In genomic region chrII:8226475-8226874, ce11 we compare ENCODE assay signal across 6 worm cellular contexts.
TF ChIP-seq lines count a peak whose summit lies in the region.

No protein-coding gene starts in this region.

TF ChIP-seq in whole organism, L1 larva, 84 proteins besides CTCF, POLR2A, EP300 and RAD21 (continues in another document):
- TF ChIP-seq mep-1 (tag; optimal IDR thresholded peaks at IDR 0.05; lab: Kevin White, UChicago) (peak; percentile 40), blmp-1 (tag; optimal IDR thresholded peaks at IDR 0.05; lab: Kevin White, UChicago) (peak; percentile 23), dsc-1 (tag; optimal IDR thresholded peaks at IDR 0.05; lab: Kevin White, UChicago) (no peak), isw-1 (GFP tag; IDR thresholded peaks at IDR 0.05; lab: Robert Waterston, UW) (no peak), nhr-20 (tag; optimal IDR thresholded peaks at IDR 0.05; lab: Kevin White, UChicago) (peak; percentile 47), elt-2 (tag; optimal IDR thresholded peaks at IDR 0.05; lab: Kevin White, UChicago) (peak; percentile 93), lin-35 (GFP tag; optimal IDR thresholded peaks at IDR 0.05; lab: Kevin White, UChicago) (peak in 1 of 2 experiments; percentile 16), efl-1 (optimal IDR thresholded peaks at IDR 0.05; lab: Kevin White, UChicago) (peak in 1 of 2 experiments; percentile 1), efl-1 (GFP tag; optimal IDR thresholded peaks at IDR 0.05 in 1 of 2; lab: Kevin White, UChicago) (no peak), unc-130 (tag; optimal IDR thresholded peaks at IDR 0.05; lab: Kevin White, UChicago) (no peak), nhr-71 (tag; optimal IDR thresholded peaks at IDR 0.05; lab: Kevin White, UChicago) (peak; percentile 42), fos-1 (tag; optimal IDR thresholded peaks at IDR 0.05; lab: Kevin White, UChicago) (no peak), ceh-82 (tag; optimal IDR thresholded peaks at IDR 0.05; lab: Kevin White, UChicago) (no peak), pqm-1 (tag; optimal IDR thresholded peaks at IDR 0.05; lab: Kevin White, UChicago) (peak; percentile 10), fkh-8 (tag; optimal IDR thresholded peaks at IDR 0.05; lab: Kevin White, UChicago) (no peak)

TF ChIP-seq in whole organism, L2 larva, 48 proteins besides CTCF, POLR2A, EP300 and RAD21:
- TF ChIP-seq F13H6.1 (tag; optimal IDR thresholded peaks at IDR 0.05; lab: Kevin White, UChicago) (peak; percentile 41), skn-1 (tag; optimal IDR thresholded peaks at IDR 0.05; lab: Kevin White, UChicago) (peak; percentile 7), ztf-4 (tag; optimal IDR thresholded peaks at IDR 0.05; lab: Kevin White, UChicago) (no peak), fos-1 (tag; optimal IDR thresholded peaks at IDR 0.05; lab: Kevin White, UChicago) (peak; percentile 43), C34F6.9 (tag; optimal IDR thresholded peaks at IDR 0.05; lab: Kevin White, UChicago) (peak; percentile 18), crh-2 (tag; optimal IDR thresholded peaks at IDR 0.05; lab: Kevin White, UChicago) (peak; percentile 52), sma-9 (GFP tag; optimal IDR thresholded peaks at IDR 0.05; lab: Kevin White, UChicago) (peak; percentile 54), sma-9 (tag; optimal IDR thresholded peaks at IDR 0.05; lab: Kevin White, UChicago) (no peak), nhr-23 (tag; optimal IDR thresholded peaks at IDR 0.05; lab: Kevin White, UChicago) (no peak)

TF ChIP-seq in whole organism, L3 larva, 47 proteins besides CTCF, POLR2A, EP300 and RAD21 (continues in another document):
- TF ChIP-seq nhr-67 (tag; optimal IDR thresholded peaks at IDR 0.05; lab: Kevin White, UChicago) = no peak
- TF ChIP-seq aly-2 (tag; optimal IDR thresholded peaks at IDR 0.05; lab: Kevin White, UChicago) = no peak
- no peak for TF ChIP-seq egl-27 (tag; optimal IDR thresholded peaks at IDR 0.05; lab: Kevin White, UChicago)
- no peak for TF ChIP-seq mml-1 (tag; optimal IDR thresholded peaks at IDR 0.05; lab: Kevin White, UChicago)
- TF ChIP-seq hmg-11 (tag; optimal IDR thresholded peaks at IDR 0.05; lab: Kevin White, UChicago) = no peak
- TF ChIP-seq ceh-16 (tag; optimal IDR thresholded peaks at IDR 0.05; lab: Kevin White, UChicago) = no peak
- TF ChIP-seq pha-4 (tag; optimal IDR thresholded peaks at IDR 0.05; lab: Kevin White, UChicago) = peak; percentile 68
- no peak for TF ChIP-seq nhr-28 (tag; optimal IDR thresholded peaks at IDR 0.05; lab: Kevin White, UChicago)
- no peak for TF ChIP-seq elt-1 (tag; optimal IDR thresholded peaks at IDR 0.05; lab: Kevin White, UChicago)
- TF ChIP-seq nhr-12 (tag; optimal IDR thresholded peaks at IDR 0.05; lab: Kevin White, UChicago) = no peak
- no peak for TF ChIP-seq tbx-2 (tag; optimal IDR thresholded peaks at IDR 0.05; lab: Kevin White, UChicago)
- no peak for TF ChIP-seq lsy-12 (tag; optimal IDR thresholded peaks at IDR 0.05; lab: Kevin White, UChicago)
- TF ChIP-seq ceh-28 (tag; optimal IDR thresholded peaks at IDR 0.05; lab: Kevin White, UChicago) = peak; percentile 22
- no peak for TF ChIP-seq nhr-43 (tag; optimal IDR thresholded peaks at IDR 0.05; lab: Kevin White, UChicago; ENCODE audit: poor library complexity, severe bottlenecking)
- TF ChIP-seq unc-39 (tag; optimal IDR thresholded peaks at IDR 0.05; lab: Kevin White, UChicago) = no peak
- no peak for TF ChIP-seq R02D3.7 (tag; optimal IDR thresholded peaks at IDR 0.05; lab: Kevin White, UChicago)
- no peak for TF ChIP-seq nhr-25 (tag; optimal IDR thresholded peaks at IDR 0.05; lab: Kevin White, UChicago)
- no peak for TF ChIP-seq mdl-1 (tag; optimal IDR thresholded peaks at IDR 0.05; lab: Kevin White, UChicago)
- TF ChIP-seq ztf-11 (tag; optimal IDR thresholded peaks at IDR 0.05; lab: Kevin White, UChicago) = no peak

TF ChIP-seq in whole organism, L4 larva, 104 proteins besides CTCF, POLR2A, EP300 and RAD21 (continues in another document):
- TF ChIP-seq hlh-11 (tag; optimal IDR thresholded peaks at IDR 0.05; lab: Kevin White, UChicago) (peak; percentile 51), arid-1 (GFP tag; conservative IDR thresholded peaks at IDR 0.05; lab: Robert Waterston, UW) (no peak), fos-1 (tag; optimal IDR thresholded peaks at IDR 0.05; lab: Kevin White, UChicago) (no peak), daf-19 (GFP tag; conservative IDR thresholded peaks at IDR 0.05; lab: Robert Waterston, UW) (no peak), spr-3 (GFP tag; optimal IDR thresholded peaks at IDR 0.05; lab: Kevin White, UChicago) (no peak), F37D6.2 (tag; optimal IDR thresholded peaks at IDR 0.05; lab: Kevin White, UChicago) (no peak), tra-1 (GFP tag; IDR thresholded peaks at IDR 0.05; lab: Robert Waterston, UW) (no peak), skn-1 (tag; optimal IDR thresholded peaks at IDR 0.05; lab: Kevin White, UChicago) (no peak), unc-62 (GFP tag; optimal IDR thresholded peaks at IDR 0.05 in 1 of 2; lab: Kevin White, UChicago) (no peak), unc-62 (tag; optimal IDR thresholded peaks at IDR 0.05; lab: Kevin White, UChicago) (no peak), nhr-6 (tag; optimal IDR thresholded peaks at IDR 0.05; lab: Kevin White, UChicago) (no peak), lsy-2 (tag; optimal IDR thresholded peaks at IDR 0.05; lab: Kevin White, UChicago) (peak in 1 of 2 experiments; percentile 23), ZK337.2 (GFP tag; IDR thresholded peaks at IDR 0.05; lab: Robert Waterston, UW) (no peak), daf-16 (GFP tag; optimal IDR thresholded peaks at IDR 0.05; lab: Kevin White, UChicago) (no peak), daf-16 (tag; optimal IDR thresholded peaks at IDR 0.05; lab: Kevin White, UChicago) (peak; percentile 76), egl-27 (tag; optimal IDR thresholded peaks at IDR 0.05; lab: Kevin White, UChicago) (no peak), lin-38 (GFP tag; IDR thresholded peaks at IDR 0.05; lab: Robert Waterston, UW) (no peak), fkh-10 (GFP tag; optimal IDR thresholded peaks at IDR 0.05; lab: Kevin White, UChicago) (no peak), mdl-1 (tag; optimal IDR thresholded peaks at IDR 0.05; lab: Kevin White, UChicago) (no peak), unc-39 (tag; optimal IDR thresholded peaks at IDR 0.05; lab: Kevin White, UChicago) (no peak)

TF ChIP-seq in whole organism, late embryonic, 69 proteins besides CTCF, POLR2A, EP300 and RAD21:
- TF ChIP-seq elt-2 (tag; optimal IDR thresholded peaks at IDR 0.05; lab: Kevin White, UChicago) = peak; percentile 83
- TF ChIP-seq fkh-10 (GFP tag; optimal IDR thresholded peaks at IDR 0.05; lab: Kevin White, UChicago) = no peak

TF ChIP-seq in whole organism, young adult, 124 proteins besides CTCF, POLR2A, EP300 and RAD21:
- no peak for TF ChIP-seq pha-4 (tag; optimal IDR thresholded peaks at IDR 0.05; lab: Kevin White, UChicago)
- no peak for TF ChIP-seq ZK185.1 (tag; optimal IDR thresholded peaks at IDR 0.05; lab: Kevin White, UChicago; ENCODE audit: poor library complexity, severe bottlenecking)
- peak; percentile 13 for TF ChIP-seq lin-54 (GFP tag; optimal IDR thresholded peaks at IDR 0.05; lab: Kevin White, UChicago)
- peak; percentile 14; the same call in 1 of the 2 replicates for TF ChIP-seq ekl-4 (GFP tag; IDR thresholded peaks at IDR 0.05; lab: Robert Waterston, UW)
- TF ChIP-seq ama-1 (optimal IDR thresholded peaks at IDR 0.05; lab: Kevin White, UChicago) = no peak
- no peak for TF ChIP-seq ama-1 (GFP tag; optimal IDR thresholded peaks at IDR 0.05; lab: Kevin White, UChicago)
- TF ChIP-seq mxl-1 (tag; optimal IDR thresholded peaks at IDR 0.05; lab: Kevin White, UChicago) = no peak
- TF ChIP-seq zim-3 (tag; optimal IDR thresholded peaks at IDR 0.05; lab: Kevin White, UChicago) = no peak
- no peak for TF ChIP-seq ets-4 (GFP tag; optimal IDR thresholded peaks at IDR 0.05; lab: Kevin White, UChicago)
- no peak for TF ChIP-seq nhr-27 (tag; optimal IDR thresholded peaks at IDR 0.05; lab: Kevin White, UChicago)
- peak; percentile 49; the same call in 1 of the 2 replicates for TF ChIP-seq hmg-1.2 (GFP tag; IDR thresholded peaks at IDR 0.05; lab: Robert Waterston, UW)
- no peak for TF ChIP-seq tbp1 (GFP tag; optimal IDR thresholded peaks at IDR 0.05; lab: Kevin White, UChicago)
- TF ChIP-seq dox-1 (GFP tag; IDR thresholded peaks at IDR 0.05; lab: Robert Waterston, UW) = no peak
- TF ChIP-seq F10E7.11 (tag; optimal IDR thresholded peaks at IDR 0.05; lab: Kevin White, UChicago) = no peak
- TF ChIP-seq egrh-3 (GFP tag; IDR thresholded peaks at IDR 0.05; lab: Robert Waterston, UW) = no peak
- no peak for TF ChIP-seq madf-3 (GFP tag; IDR thresholded peaks at IDR 0.05; lab: Robert Waterston, UW)
- TF ChIP-seq nfya-2 (GFP tag; IDR thresholded peaks at IDR 0.05; lab: Robert Waterston, UW) = no peak
- TF ChIP-seq K11D2.4 (GFP tag; IDR thresholded peaks at IDR 0.05; lab: Robert Waterston, UW) = no peak
- TF ChIP-seq ztf-28 (GFP tag; IDR thresholded peaks at IDR 0.05; lab: Robert Waterston, UW) = no peak
- TF ChIP-seq hsf-1 (GFP tag; IDR thresholded peaks at IDR 0.05; lab: Robert Waterston, UW) = no peak
- TF ChIP-seq fkh-3 (tag; optimal IDR thresholded peaks at IDR 0.05; lab: Kevin White, UChicago) = no peak
- no peak for TF ChIP-seq bed-1 (GFP tag; IDR thresholded peaks at IDR 0.05; lab: Robert Waterston, UW)
- TF ChIP-seq him-1 (tag; optimal IDR thresholded peaks at IDR 0.05; lab: Kevin White, UChicago) = no peak
- no peak for TF ChIP-seq nfyb-1 (GFP tag; IDR thresholded peaks at IDR 0.05; lab: Robert Waterston, UW)
- no peak for TF ChIP-seq ztf-22 (GFP tag; optimal IDR thresholded peaks at IDR 0.05; lab: Kevin White, UChicago)
- no peak for TF ChIP-seq nhr-120 (GFP tag; IDR thresholded peaks at IDR 0.05; lab: Robert Waterston, UW)
- TF ChIP-seq madf-8 (GFP tag; conservative IDR thresholded peaks at IDR 0.05; lab: Robert Waterston, UW) = no peak
- TF ChIP-seq attf-6 (GFP tag; IDR thresholded peaks at IDR 0.05; lab: Robert Waterston, UW) = no peak
- TF ChIP-seq Y53F4B.3 (GFP tag; IDR thresholded peaks at IDR 0.05; lab: Robert Waterston, UW) = no peak
- no peak for TF ChIP-seq hmg-20 (GFP tag; IDR thresholded peaks at IDR 0.05; lab: Robert Waterston, UW)
- TF ChIP-seq tlf-1 (GFP tag; optimal IDR thresholded peaks at IDR 0.05; lab: Kevin White, UChicago) = no peak
- TF ChIP-seq cebp-1 (GFP tag; IDR thresholded peaks at IDR 0.05; lab: Robert Waterston, UW) = no peak
- TF ChIP-seq cebp-1 (tag; optimal IDR thresholded peaks at IDR 0.05; lab: Kevin White, UChicago) = no peak
- TF ChIP-seq Y79H2A.3 (GFP tag; conservative IDR thresholded peaks at IDR 0.05; lab: Robert Waterston, UW) = 0 out of 2 replicates have a peak, but pooled peaks have one; percentile 16
- no peak for TF ChIP-seq ztf-6 (GFP tag; IDR thresholded peaks at IDR 0.05; lab: Robert Waterston, UW)
- TF ChIP-seq B0261.1 (tag; optimal IDR thresholded peaks at IDR 0.05; lab: Kevin White, UChicago) = no peak
- peak; percentile 44 for TF ChIP-seq nhr-80 (tag; optimal IDR thresholded peaks at IDR 0.05; lab: Kevin White, UChicago)
- no peak for TF ChIP-seq bed-2 (GFP tag; IDR thresholded peaks at IDR 0.05; lab: Robert Waterston, UW)
